Worm (Caenorhabditis elegans): ENCODE results near the gene F01F1.15.

DNA sequence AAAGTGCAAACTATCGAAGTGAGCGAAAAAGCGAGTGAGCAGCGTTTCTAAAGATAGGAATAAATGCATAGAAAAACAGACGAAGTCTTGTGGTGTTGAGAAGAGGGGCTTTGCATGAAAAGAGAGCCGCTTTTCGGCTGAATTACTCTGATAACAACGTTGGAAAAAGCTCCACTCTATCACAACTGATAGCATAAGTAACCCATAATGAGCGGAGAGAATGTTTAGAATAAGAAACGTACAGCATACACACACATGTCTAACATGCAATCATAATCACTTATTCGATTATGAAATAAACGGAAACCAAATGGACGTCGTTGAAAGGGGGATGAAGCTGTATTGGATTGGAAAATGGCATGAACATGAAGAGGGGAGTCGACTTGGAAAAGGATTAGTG is 29.1 kb downstream of the F01F1.15 start:
- TF ChIP-seq snpc-1.2 (GFP tag; IDR thresholded peaks at IDR 0.05), result no peak
- TF ChIP-seq mdl-1 (tag; optimal IDR thresholded peaks at IDR 0.05), result no peak

Measured in whole organism, L4 larva.